Fruit fly (Drosophila melanogaster) whole organism, prepupa: ENCODE measurements around the gene amn.

ENCODE experiments used
- Blimp-1 ChIP-seq: fragments of 200-800 bp; sonication (Bioruptor generic); optimal IDR thresholded peaks from 3 replicates; lab custom pipeline; 2017; ENCODE audit warnings: missing biosample characterization, missing genetic modification characterization, mild to moderate bottlenecking, moderate library complexity, missing genetic modification reagents
- CG10631 ChIP-seq: fragments of 200-800 bp; sonication (Bioruptor generic); optimal IDR thresholded peaks from 2 replicates; lab custom pipeline; 2016; ENCODE audit warnings: missing biosample characterization, missing genetic modification characterization
- CG10669 ChIP-seq: fragments of 200-800 bp; sonication (Bioruptor generic); optimal IDR thresholded peaks from 3 replicates; lab custom pipeline; 2018; ENCODE audit warnings: missing biosample characterization, mild to moderate bottlenecking, missing genetic modification characterization, moderate library complexity
- CG11294 ChIP-seq: fragments of 200-800 bp; sonication (Bioruptor generic); IDR thresholded peaks from 2 replicates; pipeline ENCODE4 v1.3.6; 2022; ENCODE audit warnings: missing biosample characterization, missing genetic modification characterization
- CG11762 ChIP-seq: fragments of 200-800 bp; sonication (Bioruptor generic); optimal IDR thresholded peaks from 3 replicates; lab custom pipeline; 2016; ENCODE audit warnings: missing biosample characterization, missing genetic modification characterization; ENCODE audit not compliant: insufficient read depth
- CG11902 ChIP-seq: fragments of 200-800 bp; sonication (Bioruptor generic); optimal IDR thresholded peaks from 3 replicates; lab custom pipeline; 2016; ENCODE audit warnings: missing biosample characterization, missing genetic modification characterization
- CG15336 ChIP-seq: fragments of 200-800 bp; sonication (Bioruptor generic); IDR thresholded peaks from 2 replicates; pipeline ENCODE4 v1.3.6; 2022; ENCODE audit warnings: missing biosample characterization, missing genetic modification characterization
- CG1621 ChIP-seq: fragments of 200-800 bp; sonication (Bioruptor generic); optimal IDR thresholded peaks from 3 replicates; lab custom pipeline; 2018; ENCODE audit warnings: missing biosample characterization, mild to moderate bottlenecking, missing genetic modification characterization
- CG16779 ChIP-seq: fragments of 200-800 bp; sonication (Bioruptor generic); optimal IDR thresholded peaks from 3 replicates; lab custom pipeline; 2017; ENCODE audit warnings: missing biosample characterization, mild to moderate bottlenecking, missing genetic modification characterization
- CG3032 ChIP-seq: fragments of 200-800 bp; optimal IDR thresholded peaks from 2 replicates; lab custom pipeline; 2019; ENCODE audit warnings: missing biosample characterization, mild to moderate bottlenecking, missing genetic modification characterization, moderate library complexity
- CG31627 ChIP-seq: fragments of 200-800 bp; sonication (Bioruptor generic); optimal IDR thresholded peaks from 3 replicates; lab custom pipeline; 2016; ENCODE audit warnings: missing biosample characterization, missing genetic modification characterization
- CG32006 ChIP-seq: fragments of 200-800 bp; sonication (Bioruptor generic); optimal IDR thresholded peaks from 3 replicates; lab custom pipeline; 2017; ENCODE audit warnings: missing biosample characterization, mild to moderate bottlenecking, missing genetic modification characterization
- CG34406 ChIP-seq: fragments of 200-800 bp; sonication (Bioruptor generic); optimal IDR thresholded peaks from 3 replicates; lab custom pipeline; 2016; ENCODE audit warnings: missing biosample characterization, missing genetic modification characterization
- CG3919 ChIP-seq: fragments of 200-800 bp; sonication (Bioruptor generic); optimal IDR thresholded peaks from 3 replicates; lab custom pipeline; 2016; ENCODE audit warnings: missing biosample characterization, missing genetic modification characterization
- CG4318 ChIP-seq: fragments of 200-800 bp; sonication (Bioruptor generic); optimal IDR thresholded peaks from 3 replicates; lab custom pipeline; 2017; ENCODE audit warnings: missing biosample characterization, mild to moderate bottlenecking, missing genetic modification characterization
- CG6792 ChIP-seq: fragments of 200-800 bp; sonication (Bioruptor generic); optimal IDR thresholded peaks from 3 replicates; lab custom pipeline; 2016; ENCODE audit warnings: missing biosample characterization, missing genetic modification characterization
- CG6808 ChIP-seq: fragments of 200-800 bp; sonication (Bioruptor generic); optimal IDR thresholded peaks from 3 replicates; lab custom pipeline; 2017; ENCODE audit warnings: missing biosample characterization, missing genetic modification characterization, mild to moderate bottlenecking, moderate library complexity, missing genetic modification reagents
- CG6854 ChIP-seq: fragments of 200-800 bp; sonication (Bioruptor generic); optimal IDR thresholded peaks from 2 replicates; lab custom pipeline; 2017; ENCODE audit warnings: missing biosample characterization, mild to moderate bottlenecking, missing genetic modification characterization
- CG7368 ChIP-seq: fragments of 200-800 bp; sonication (Bioruptor generic); optimal IDR thresholded peaks from 3 replicates; lab custom pipeline; 2016; ENCODE audit warnings: missing biosample characterization, missing genetic modification characterization
- CG8119 ChIP-seq: fragments of 200-800 bp; sonication (Bioruptor generic); IDR thresholded peaks from 3 replicates; pipeline ENCODE4 v1.3.6; 2022; ENCODE audit warnings: missing biosample characterization, missing genetic modification characterization
- CG8319 ChIP-seq: fragments of 200-800 bp; sonication (Bioruptor generic); optimal IDR thresholded peaks from 3 replicates; lab custom pipeline; 2016; ENCODE audit warnings: missing biosample characterization, missing genetic modification characterization
- CG8632 ChIP-seq: fragments of 200-800 bp; sonication (Bioruptor generic); optimal IDR thresholded peaks from 3 replicates; lab custom pipeline; 2016; ENCODE audit warnings: missing biosample characterization, missing genetic modification characterization
- Ets96B ChIP-seq: fragments of 200-800 bp; optimal IDR thresholded peaks from 2 replicates; lab custom pipeline; 2019; ENCODE audit warnings: missing biosample characterization, mild to moderate bottlenecking, missing genetic modification characterization, moderate library complexity
- Hr39 ChIP-seq: fragments of 200-800 bp; sonication (Bioruptor generic); optimal IDR thresholded peaks from 2 replicates; lab custom pipeline; 2016; ENCODE audit warnings: missing biosample characterization, missing genetic modification characterization
- Hr4 ChIP-seq: fragments of 200-800 bp; sonication (Bioruptor generic); optimal IDR thresholded peaks from 3 replicates; lab custom pipeline; 2016; ENCODE audit warnings: missing biosample characterization, missing genetic modification characterization
- Met ChIP-seq: fragments of 200-800 bp; sonication (Bioruptor generic); optimal IDR thresholded peaks from 3 replicates; lab custom pipeline; 2016; ENCODE audit warnings: missing biosample characterization, missing genetic modification characterization
- OdsH ChIP-seq: fragments of 200-800 bp; sonication (Bioruptor generic); optimal IDR thresholded peaks from 3 replicates; lab custom pipeline; 2016; ENCODE audit warnings: missing biosample characterization, missing genetic modification characterization
- Smox ChIP-seq: fragments of 200-800 bp; sonication (Bioruptor generic); optimal IDR thresholded peaks from 3 replicates; lab custom pipeline; 2016; ENCODE audit warnings: missing biosample characterization, missing genetic modification characterization
- Sox102F ChIP-seq: fragments of 200-800 bp; sonication (Bioruptor generic); optimal IDR thresholded peaks from 2 replicates; lab custom pipeline; 2016; ENCODE audit warnings: missing biosample characterization, mild to moderate bottlenecking, missing genetic modification characterization
- Sox14 ChIP-seq: fragments of 200-800 bp; sonication (Bioruptor generic); optimal IDR thresholded peaks from 3 replicates; lab custom pipeline; 2016; ENCODE audit warnings: missing biosample characterization, missing genetic modification characterization
- Sox15 ChIP-seq: fragments of 200-800 bp; sonication (Bioruptor generic); optimal IDR thresholded peaks from 3 replicates; lab custom pipeline; 2016; ENCODE audit warnings: missing biosample characterization, missing genetic modification characterization
- achi ChIP-seq: fragments of 200-800 bp; sonication (Bioruptor generic); optimal IDR thresholded peaks from 3 replicates; lab custom pipeline; 2016; ENCODE audit warnings: missing biosample characterization, missing genetic modification characterization
- acj6 ChIP-seq: fragments of 200-800 bp; sonication (Bioruptor generic); optimal IDR thresholded peaks from 3 replicates; lab custom pipeline; 2016; ENCODE audit warnings: missing biosample characterization, missing genetic modification characterization
- cyc ChIP-seq: fragments of 200-800 bp; sonication (Bioruptor generic); optimal IDR thresholded peaks from 3 replicates; lab custom pipeline; 2016; ENCODE audit warnings: missing biosample characterization, missing genetic modification characterization
- dsx ChIP-seq: fragments of 200-800 bp; optimal IDR thresholded peaks from 3 replicates; lab custom pipeline; 2019; ENCODE audit warnings: missing biosample characterization, mild to moderate bottlenecking, missing genetic modification characterization, moderate library complexity; ENCODE audit not compliant: poor library complexity, severe bottlenecking
- eg ChIP-seq: fragments of 200-800 bp; sonication (Bioruptor generic); IDR thresholded peaks from 3 replicates; pipeline ENCODE4 v1.3.6; 2022; ENCODE audit warnings: missing biosample characterization, missing genetic modification characterization
- esn ChIP-seq: fragments of 200-800 bp; sonication (Bioruptor generic); optimal IDR thresholded peaks from 2 replicates; lab custom pipeline; 2016; ENCODE audit warnings: missing biosample characterization, mild to moderate bottlenecking, missing genetic modification characterization, moderate library complexity
- fkh ChIP-seq: fragments of 200-800 bp; sonication (Bioruptor generic); optimal IDR thresholded peaks from 3 replicates; lab custom pipeline; 2017; ENCODE audit warnings: missing biosample characterization, mild to moderate bottlenecking, missing genetic modification characterization, moderate library complexity
- lz ChIP-seq: fragments of 200-800 bp; sonication (Bioruptor generic); optimal IDR thresholded peaks from 3 replicates; lab custom pipeline; 2016; ENCODE audit warnings: missing biosample characterization, missing genetic modification characterization
- net ChIP-seq: fragments of 200-800 bp; sonication (Bioruptor generic); optimal IDR thresholded peaks from 3 replicates; lab custom pipeline; 2016; ENCODE audit warnings: missing biosample characterization, missing genetic modification characterization
- pdm3 ChIP-seq: fragments of 200-800 bp; sonication (Bioruptor generic); optimal IDR thresholded peaks from 3 replicates; lab custom pipeline; 2016; ENCODE audit warnings: missing biosample characterization, missing genetic modification characterization
- salr ChIP-seq, 2 experiments: fragments of 200-800 bp; sonication (Bioruptor generic); optimal IDR thresholded peaks; 3 replicates each; lab custom pipeline; 2016 to 2018; ENCODE audit warnings: missing biosample characterization in 2 of 2, missing genetic modification characterization in 2 of 2, mild to moderate bottlenecking in 1 of 2
- spab ChIP-seq: fragments of 200-800 bp; sonication (Bioruptor generic); optimal IDR thresholded peaks from 2 replicates; lab custom pipeline; 2017; ENCODE audit warnings: missing biosample characterization, mild to moderate bottlenecking, missing genetic modification characterization, missing genetic modification reagents
- ss ChIP-seq, 2 experiments: fragments of 200-800 bp; sonication (Bioruptor generic); optimal IDR thresholded peaks; 2 replicates in 1 of 2; 3 replicates in 1 of 2; lab custom pipeline; 2017 to 2018; ENCODE audit warnings: mild to moderate bottlenecking in 2 of 2, missing biosample characterization in 2 of 2, missing genetic modification characterization in 2 of 2, moderate library complexity in 1 of 2
- svp ChIP-seq: fragments of 200-800 bp; sonication (Bioruptor generic); peaks from one replicate; lab custom pipeline; 2016; ENCODE audit warnings: missing biosample characterization, missing genetic modification characterization

amn gene

DNA sequence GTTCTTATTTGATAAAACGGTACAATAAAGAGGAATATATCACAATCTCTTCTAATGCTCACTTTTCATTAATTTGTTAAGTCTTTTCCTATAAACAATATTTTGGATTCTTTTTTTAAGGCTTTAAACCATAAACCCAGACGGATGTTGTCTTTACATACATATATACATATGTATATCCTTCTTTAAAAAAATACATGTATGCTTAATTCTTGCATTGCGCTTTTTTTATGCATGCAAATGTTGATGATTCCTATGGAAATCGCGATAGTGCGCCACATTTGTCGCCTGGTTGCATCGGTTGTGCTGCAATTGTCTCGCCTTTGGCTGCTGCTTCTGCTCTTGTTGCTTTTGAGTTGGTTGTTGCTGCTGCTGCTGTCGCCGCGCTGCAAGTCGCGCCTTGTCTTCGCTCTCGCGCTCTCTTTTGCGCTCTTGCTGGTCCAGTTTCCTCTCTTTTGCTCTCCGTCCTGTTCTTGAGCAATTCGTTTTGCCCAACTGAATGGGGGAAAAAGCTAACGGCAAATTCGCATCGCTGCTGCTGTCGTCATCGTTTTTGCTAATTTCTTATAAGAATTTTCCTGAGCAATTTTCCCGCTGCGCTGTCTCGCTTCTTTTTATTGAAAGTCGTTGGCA is 12.9 kb downstream of the amn start (continued):
- peak; percentile 60 for TF ChIP-seq CG6854 (GFP tag; lab: Kevin White, UChicago)
- TF ChIP-seq CG8319 (GFP tag; lab: Kevin White, UChicago): peak; percentile 80
- peak; percentile 89 for TF ChIP-seq CG32006
- TF ChIP-seq fkh: no peak
- peak; percentile 85 for TF ChIP-seq CG34406 (GFP tag; lab: Kevin White, UChicago)
- peak; percentile 63; the same call in 2 of the 3 replicates for TF ChIP-seq eg (GFP tag; lab: Robert Waterston, UW)
- peak; percentile 81 for TF ChIP-seq CG4318
- peak; percentile 86 for TF ChIP-seq net (GFP tag; lab: Kevin White, UChicago)
- peak; percentile 79 for TF ChIP-seq CG8119 (GFP tag; lab: Robert Waterston, UW)
- peak; percentile 84 for TF ChIP-seq Met (GFP tag; lab: Kevin White, UChicago)
- TF ChIP-seq CG11902: peak; percentile 59
- peak; percentile 81 for TF ChIP-seq Hr4 (GFP tag; lab: Kevin White, UChicago)
- TF ChIP-seq CG3919 (GFP tag; lab: Kevin White, UChicago): peak; percentile 87
- peak; percentile 86 for TF ChIP-seq esn (GFP tag; lab: Kevin White, UChicago)
- peak; percentile 79 for TF ChIP-seq Smox (GFP tag; lab: Kevin White, UChicago)
- TF ChIP-seq pdm3 (GFP tag; lab: Kevin White, UChicago): peak; percentile 88
- TF ChIP-seq CG6808 (GFP tag; lab: Kevin White, UChicago): peak; percentile 86
- peak; percentile 90 for TF ChIP-seq acj6 (GFP tag; lab: Kevin White, UChicago)
- TF ChIP-seq CG16779 (tag; lab: Kevin White, UChicago): peak; percentile 72
- TF ChIP-seq cyc (GFP tag; lab: Kevin White, UChicago): peak; percentile 74
- TF ChIP-seq achi: peak; percentile 86
- TF ChIP-seq Blimp-1 (GFP tag; lab: Kevin White, UChicago): peak; percentile 60
- TF ChIP-seq CG11762 (GFP tag; lab: Kevin White, UChicago): peak; percentile 81
- TF ChIP-seq CG1621: peak; percentile 70
- peak; percentile 70 for TF ChIP-seq Hr39 (GFP tag; lab: Kevin White, UChicago)
- TF ChIP-seq CG10669 (GFP tag; lab: Kevin White, UChicago): peak; percentile 82
- peak; percentile 81 for TF ChIP-seq lz (GFP tag; lab: Kevin White, UChicago)
- peak; percentile 77 for TF ChIP-seq Sox15

dm6 chrX:19875629-19876028 is 14.2 kb downstream of the amn start:
- TF ChIP-seq Met (GFP tag; lab: Kevin White, UChicago) (no peak), achi (no peak), Sox15 (no peak), spab (no peak), svp (GFP tag; lab: Kevin White, UChicago) (peak; percentile 19)

dm6 chrX:19875059-19875458 is 14.8 kb downstream of the amn start:
- TF ChIP-seq CG11902 (peak; percentile 78), CG16779 (tag; lab: Kevin White, UChicago) (peak; percentile 93), CG6854 (GFP tag; lab: Kevin White, UChicago) (peak; percentile 65), Sox14 (GFP tag; lab: Kevin White, UChicago) (peak; percentile 93), Hr4 (GFP tag; lab: Kevin White, UChicago) (peak; percentile 94), Hr39 (GFP tag; lab: Kevin White, UChicago) (peak; percentile 84), ss (GFP tag; optimal IDR thresholded peaks at IDR 0.05; lab: Kevin White, UChicago) (peak; percentile 93 to 95), CG15336 (peak; percentile 96), Sox102F (GFP tag; lab: Kevin White, UChicago) (peak; percentile 88), CG6808 (GFP tag; lab: Kevin White, UChicago) (peak; percentile 93), CG10631 (GFP tag; lab: Kevin White, UChicago) (peak; percentile 94), eg (GFP tag; lab: Robert Waterston, UW) (peak; percentile 92), Blimp-1 (GFP tag; lab: Kevin White, UChicago) (peak; percentile 57), CG6792 (GFP tag; lab: Kevin White, UChicago) (peak; percentile 92), CG8319 (GFP tag; lab: Kevin White, UChicago) (peak; percentile 82), CG11294 (GFP tag; lab: Robert Waterston, UW) (peak; percentile 80), esn (GFP tag; lab: Kevin White, UChicago) (peak; percentile 89), dsx (GFP tag; lab: Kevin White, UChicago) (peak; percentile 86), CG3919 (GFP tag; lab: Kevin White, UChicago) (peak; percentile 94), achi (peak; percentile 93), Ets96B (tag; lab: Kevin White, UChicago) (peak; percentile 94), Sox15 (peak; percentile 84), acj6 (GFP tag; lab: Kevin White, UChicago) (peak; percentile 91), salr (GFP tag; optimal IDR thresholded peaks at IDR 0.05; lab: Kevin White, UChicago) (peak; percentile 76 to 95), CG31627 (GFP tag; lab: Kevin White, UChicago) (peak; percentile 86), CG8632 (GFP tag; lab: Kevin White, UChicago) (peak; percentile 92), CG3032 (tag; lab: Kevin White, UChicago) (peak; percentile 92), CG7368 (GFP tag; lab: Kevin White, UChicago) (peak; percentile 88), OdsH (GFP tag; lab: Kevin White, UChicago) (peak; percentile 94)
